Fruit fly (Drosophila melanogaster): Measurements from ENCODE around the gene eRF3.

The eRF3 gene

dm6 chr2L:12483866-12484554 lies 49.8 kb downstream of the eRF3 start (continued):
- TF ChIP-seq gfzf (GFP tag; optimal IDR thresholded peaks at IDR 0.05) (no peak), knrl (GFP tag; IDR thresholded peaks at IDR 0.05; ENCODE audit: partially characterized antibody) (no peak), mirr (GFP tag; optimal IDR thresholded peaks at IDR 0.05) (peak; percentile 82), inv (GFP tag; IDR thresholded peaks at IDR 0.05; ENCODE audit: partially characterized antibody) (no peak), TFAM (GFP tag; optimal IDR thresholded peaks at IDR 0.05) (no peak), lov (optimal IDR thresholded peaks at IDR 0.05) (no peak), lov (GFP tag; IDR thresholded peaks at IDR 0.05) (peak; percentile 81; the same call in 1 of the 3 replicates), Opbp (GFP tag; IDR thresholded peaks at IDR 0.05; ENCODE audit: partially characterized antibody) (no peak), sens (GFP tag) (peak; percentile 97), CG8281 (tag; optimal IDR thresholded peaks at IDR 0.05) (peak; percentile 74), CG9817 (tag; optimal IDR thresholded peaks at IDR 0.05) (peak; percentile 92), CG1647 (GFP tag; optimal IDR thresholded peaks at IDR 0.05) (peak; percentile 86), CG43689 (GFP tag; IDR thresholded peaks at IDR 0.05) (no peak; the same call in 1 of the 2 replicates), Hr51 (GFP tag; optimal IDR thresholded peaks at IDR 0.05) (peak; percentile 72 to 93), CG15011 (GFP tag; optimal IDR thresholded peaks at IDR 0.05) (peak; percentile 76), Hsf (GFP tag; optimal IDR thresholded peaks at IDR 0.05) (peak; percentile 89), CG13775 (GFP tag; optimal IDR thresholded peaks at IDR 0.05) (peak; percentile 83), NC2β (GFP tag; optimal IDR thresholded peaks at IDR 0.05) (peak; percentile 87), CG11085 (GFP tag; IDR thresholded peaks at IDR 0.05) (no peak), CG3726 (GFP tag; IDR thresholded peaks at IDR 0.05) (no peak), twi (tag; optimal IDR thresholded peaks at IDR 0.05) (peak; percentile 80), hb (GFP tag; IDR thresholded peaks at IDR 0.05; ENCODE audit: partially characterized antibody) (no peak), ERR (GFP tag; optimal IDR thresholded peaks at IDR 0.05) (peak; percentile 75), her (GFP tag; optimal IDR thresholded peaks at IDR 0.05) (peak; percentile 83), mam (GFP tag; optimal IDR thresholded peaks at IDR 0.05) (peak; percentile 93), CG17829 (tag; optimal IDR thresholded peaks at IDR 0.05) (peak; percentile 84), bigmax (GFP tag; optimal IDR thresholded peaks at IDR 0.05) (no peak), dmrt99B (tag; optimal IDR thresholded peaks at IDR 0.05) (peak; percentile 93), Ptx1 (GFP tag; IDR thresholded peaks at IDR 0.05) (peak; percentile 92), sqz (GFP tag; optimal IDR thresholded peaks at IDR 0.05) (peak; percentile 92), CG13894 (tag; optimal IDR thresholded peaks at IDR 0.05) (peak; percentile 86), CG15514 (GFP tag; optimal IDR thresholded peaks at IDR 0.05) (peak; percentile 61), Hmx (GFP tag; optimal IDR thresholded peaks at IDR 0.05) (peak; percentile 85), peb (GFP tag; IDR thresholded peaks at IDR 0.05) (peak; percentile 85), scrt (GFP tag; optimal IDR thresholded peaks at IDR 0.05) (peak; percentile 81), CG5953 (GFP tag; IDR thresholded peaks at IDR 0.05) (peak; percentile 43; the same call in 1 of the 2 replicates), sc (optimal IDR thresholded peaks at IDR 0.05) (no peak), sc (GFP tag; optimal IDR thresholded peaks at IDR 0.05) (peak; percentile 86), bab2 (GFP tag; optimal IDR thresholded peaks at IDR 0.05) (peak; percentile 89), shn (GFP tag; optimal IDR thresholded peaks at IDR 0.05) (peak; percentile 91), CG7357 (GFP tag; IDR thresholded peaks at IDR 0.05) (peak; percentile 71; the same call in 1 of the 3 replicates), kah (GFP tag; optimal IDR thresholded peaks at IDR 0.05) (peak; percentile 57), ken (GFP tag; IDR thresholded peaks at IDR 0.05) (peak; percentile 87), CG11696 (GFP tag; IDR thresholded peaks at IDR 0.05) (0 out of 2 replicates have a peak, but pooled peaks have one; percentile 25), CG15696 (tag; optimal IDR thresholded peaks at IDR 0.05) (peak; percentile 62), CG11456 (GFP tag; IDR thresholded peaks at IDR 0.05) (no peak), CG33213 (GFP tag; optimal IDR thresholded peaks at IDR 0.05) (peak; percentile 88), CG33557 (GFP tag; optimal IDR thresholded peaks at IDR 0.05) (peak; percentile 74), CG12104 (GFP tag; optimal IDR thresholded peaks at IDR 0.05) (peak; percentile 81), Nf-YB (GFP tag; optimal IDR thresholded peaks at IDR 0.05) (peak; percentile 72)

Measured in whole organism, embryonic.